Fruit fly (Drosophila melanogaster): ENCODE measurements around the gene Slimp.

DNA sequence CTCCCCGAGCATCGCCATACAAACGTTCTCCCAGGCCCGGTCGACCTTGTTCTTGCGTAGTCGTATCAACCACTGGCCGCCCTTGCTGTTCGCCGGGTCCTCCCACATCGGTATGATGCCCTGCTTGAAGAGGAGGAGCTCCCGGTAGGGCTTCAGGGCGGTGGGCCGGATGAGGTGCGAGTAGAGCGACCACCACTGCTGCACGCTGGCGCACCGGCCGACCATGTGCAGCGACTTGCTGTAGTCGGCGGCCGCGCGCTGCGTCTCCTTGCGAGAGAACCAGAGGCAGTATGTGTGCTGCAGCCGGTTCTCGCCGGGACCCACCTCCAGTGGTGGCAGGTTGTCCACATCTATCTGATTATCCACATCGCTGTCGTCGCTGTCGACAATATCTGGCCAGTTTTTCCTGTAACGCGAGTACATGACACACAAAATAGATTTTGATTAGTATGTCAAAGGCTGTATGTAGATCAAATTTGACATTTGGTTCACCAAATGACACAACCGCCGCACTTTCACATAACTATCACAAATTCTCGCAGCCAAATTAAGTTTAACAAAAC is 41.8 kb downstream of the Slimp start, which contains the start of gene CG10694:
- TF ChIP-seq CG6276 (GFP tag; optimal IDR thresholded peaks at IDR 0.05) (no peak), Sox102F (GFP tag; optimal IDR thresholded peaks at IDR 0.05) (no peak), CG8319 (GFP tag; optimal IDR thresholded peaks at IDR 0.05) (no peak), CG1621 (tag; optimal IDR thresholded peaks at IDR 0.05) (no peak), OdsH (GFP tag; optimal IDR thresholded peaks at IDR 0.05) (no peak), achi (GFP tag; optimal IDR thresholded peaks at IDR 0.05) (no peak)

Data from whole organism, prepupa.